Fruit fly (Drosophila melanogaster) whole organism, prepupa: ENCODE results near the gene Trs20.

Experiments
- Blimp-1 ChIP-seq: fragments of 200-800 bp; sonication (Bioruptor generic); optimal IDR thresholded peaks from 3 replicates; lab custom pipeline; 2017; ENCODE audit warnings: missing biosample characterization, missing genetic modification characterization, mild to moderate bottlenecking, moderate library complexity, missing genetic modification reagents
- CG11294 ChIP-seq: fragments of 200-800 bp; sonication (Bioruptor generic); IDR thresholded peaks from 2 replicates; pipeline ENCODE4 v1.3.6; 2022; ENCODE audit warnings: missing biosample characterization, missing genetic modification characterization
- CG3032 ChIP-seq: fragments of 200-800 bp; optimal IDR thresholded peaks from 2 replicates; lab custom pipeline; 2019; ENCODE audit warnings: missing biosample characterization, mild to moderate bottlenecking, missing genetic modification characterization, moderate library complexity
- CG7368 ChIP-seq: fragments of 200-800 bp; sonication (Bioruptor generic); optimal IDR thresholded peaks from 3 replicates; lab custom pipeline; 2016; ENCODE audit warnings: missing biosample characterization, missing genetic modification characterization
- CG8319 ChIP-seq: fragments of 200-800 bp; sonication (Bioruptor generic); optimal IDR thresholded peaks from 3 replicates; lab custom pipeline; 2016; ENCODE audit warnings: missing biosample characterization, missing genetic modification characterization
- CG9139 ChIP-seq: fragments of 200-800 bp; sonication (Bioruptor generic); optimal IDR thresholded peaks from 3 replicates; lab custom pipeline; 2017; ENCODE audit warnings: missing biosample characterization, mild to moderate bottlenecking, missing genetic modification characterization
- Lpt ChIP-seq: fragments of 200-800 bp; sonication (Bioruptor generic); optimal IDR thresholded peaks from 3 replicates; lab custom pipeline; 2016; ENCODE audit warnings: missing biosample characterization, missing genetic modification characterization
- Met ChIP-seq: fragments of 200-800 bp; sonication (Bioruptor generic); optimal IDR thresholded peaks from 3 replicates; lab custom pipeline; 2016; ENCODE audit warnings: missing biosample characterization, missing genetic modification characterization
- dac ChIP-seq: fragments of 200-800 bp; sonication (Bioruptor generic); optimal IDR thresholded peaks from 2 replicates; lab custom pipeline; 2017; ENCODE audit warnings: missing biosample characterization, mild to moderate bottlenecking, missing genetic modification characterization
- eg ChIP-seq: fragments of 200-800 bp; sonication (Bioruptor generic); IDR thresholded peaks from 3 replicates; pipeline ENCODE4 v1.3.6; 2022; ENCODE audit warnings: missing biosample characterization, missing genetic modification characterization
- svp ChIP-seq: fragments of 200-800 bp; sonication (Bioruptor generic); peaks from one replicate; lab custom pipeline; 2016; ENCODE audit warnings: missing biosample characterization, missing genetic modification characterization
- topi ChIP-seq: fragments of 200-800 bp; sonication (Bioruptor generic); optimal IDR thresholded peaks from 3 replicates; lab custom pipeline; 2016; ENCODE audit warnings: missing biosample characterization, missing genetic modification characterization

- TF ChIP-seq CG8319 (no peak), CG9139 (GFP tag; lab: Kevin White, UChicago) (no peak), Met (GFP tag; lab: Kevin White, UChicago) (no peak), CG3032 (tag; lab: Kevin White, UChicago) (no peak), topi (GFP tag; lab: Kevin White, UChicago) (no peak), CG11294 (no peak), CG7368 (GFP tag; lab: Kevin White, UChicago) (no peak), dac (GFP tag; lab: Kevin White, UChicago) (no peak), eg (GFP tag; lab: Robert Waterston, UW) (no peak), svp (no peak), Blimp-1 (GFP tag; lab: Kevin White, UChicago) (no peak), Lpt (no peak)
These were observed 38.6 kb upstream of the Trs20 start, which contains the start of gene CG33796 for dm6 chr3L:16170006-16170405.
